Worm (Caenorhabditis elegans): ENCODE results near the gene tat-2.

- no peak for TF ChIP-seq flt-1 (GFP tag; IDR thresholded peaks at IDR 0.05)
- TF ChIP-seq ztf-29 (GFP tag; IDR thresholded peaks at IDR 0.05) = no peak
- no peak for TF ChIP-seq med-1 (GFP tag; optimal IDR thresholded peaks at IDR 0.05; ENCODE audit: insufficient read depth)
- no peak for TF ChIP-seq T22C8.4 (GFP tag; IDR thresholded peaks at IDR 0.05)
- TF ChIP-seq ztf-23 (GFP tag; IDR thresholded peaks at IDR 0.05) = no peak
Measured at ce11 chrIV:4842030-4842429, 4.7 kb downstream of the tat-2 start.
